Worm (Caenorhabditis elegans) whole organism, L2 larva: ENCODE data around the gene F17E9.3.
A peak's percentile ranks its signal among the peaks of the same experiment; 100 is the strongest.

Experiments
- Y55F3AM.14 ChIP-seq: fragments of 200-800 bp; sonication (Bioruptor generic); optimal IDR thresholded peaks from 2 replicates; lab custom pipeline; 2018; ENCODE audit warnings: mild to moderate bottlenecking, missing genetic modification characterization, missing compliant biosample characterization
- ama-1 ChIP-seq: fragments of 150-350 bp; optimal IDR thresholded peaks from 2 replicates; lab custom pipeline; 2018; ENCODE audit warnings: inconsistent platforms
- blmp-1 ChIP-seq: sonication (generic microtip); optimal IDR thresholded peaks from 2 replicates; lab custom pipeline; 2017; ENCODE audit warnings: missing genetic modification characterization, mild to moderate bottlenecking, missing compliant biosample characterization, antibody characterized with exemption, moderate library complexity; ENCODE audit not compliant: insufficient read depth
- crh-2 ChIP-seq: sonication (generic microtip); optimal IDR thresholded peaks from 2 replicates; lab custom pipeline; 2017; ENCODE audit warnings: missing biosample characterization, missing genetic modification characterization
- egl-27 ChIP-seq: sonication (generic microtip); optimal IDR thresholded peaks from 3 replicates; lab custom pipeline; 2017; ENCODE audit warnings: missing biosample characterization, missing genetic modification reagents, missing genetic modification characterization
- lin-13 ChIP-seq: fragments of 150-350 bp; optimal IDR thresholded peaks from 2 replicates; lab custom pipeline; 2014; ENCODE audit warnings: missing biosample characterization, missing genetic modification reagents, missing genetic modification characterization
- nhr-10 ChIP-seq: sonication (generic microtip); optimal IDR thresholded peaks from 2 replicates; lab custom pipeline; 2017; ENCODE audit warnings: missing biosample characterization, missing genetic modification characterization
- nhr-11 ChIP-seq: fragments of 150-350 bp; optimal IDR thresholded peaks from 2 replicates; lab custom pipeline; 2014; ENCODE audit warnings: missing biosample characterization, missing genetic modification characterization
- nhr-12 ChIP-seq: fragments of 150-350 bp; optimal IDR thresholded peaks from 2 replicates; lab custom pipeline; 2014; ENCODE audit warnings: missing biosample characterization, missing genetic modification characterization
- nhr-77 ChIP-seq: fragments of 150-350 bp; optimal IDR thresholded peaks from 2 replicates; lab custom pipeline; 2014; ENCODE audit warnings: missing biosample characterization, missing genetic modification characterization
- skn-1 ChIP-seq: sonication (generic microtip); optimal IDR thresholded peaks from 2 replicates; lab custom pipeline; 2017; ENCODE audit warnings: missing biosample characterization, missing genetic modification characterization
- snpc-4 ChIP-seq: fragments of 150-350 bp; optimal IDR thresholded peaks from 2 replicates; lab custom pipeline; 2014; ENCODE audit warnings: missing biosample characterization, missing genetic modification characterization
- zag-1 ChIP-seq: fragments of 150-350 bp; optimal IDR thresholded peaks from 2 replicates; lab custom pipeline; 2014; ENCODE audit warnings: missing biosample characterization, missing genetic modification characterization

DNA sequence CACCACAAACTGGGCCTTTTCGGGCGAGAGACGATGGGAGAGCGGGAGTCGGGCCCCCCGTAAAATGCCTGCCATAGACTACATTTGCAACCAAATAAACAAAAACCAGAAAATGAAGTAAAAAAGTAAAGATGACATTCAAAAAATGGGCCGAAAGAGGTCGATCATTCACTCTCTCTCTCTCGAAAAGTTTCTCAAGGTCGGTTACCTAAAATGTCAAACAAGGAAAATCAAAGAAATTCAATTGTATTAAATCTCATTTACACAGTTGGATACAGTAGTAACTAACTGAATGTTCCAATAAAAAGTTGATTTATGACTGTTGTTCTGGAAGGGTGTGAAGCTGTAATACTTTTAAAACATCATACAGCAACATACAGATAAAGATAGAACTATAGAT, 35.9 kb upstream of the F17E9.3 start:
- TF ChIP-seq lin-13 (GFP tag; lab: Kevin White, UChicago) = no peak
- no peak for TF ChIP-seq skn-1
- TF ChIP-seq snpc-4 (tag; lab: Kevin White, UChicago) = no peak
- TF ChIP-seq nhr-11 = no peak
- no peak for TF ChIP-seq zag-1 (tag; lab: Kevin White, UChicago)
- peak; percentile 40 for TF ChIP-seq blmp-1 (tag; lab: Kevin White, UChicago)
- no peak for TF ChIP-seq nhr-77
- TF ChIP-seq ama-1 (lab: Kevin White, UChicago) = no peak
- no peak for TF ChIP-seq egl-27
- TF ChIP-seq Y55F3AM.14 = no peak
- no peak for TF ChIP-seq nhr-12 (tag; lab: Kevin White, UChicago)
- no peak for TF ChIP-seq nhr-10 (tag; lab: Kevin White, UChicago)
- no peak for TF ChIP-seq crh-2 (tag; lab: Kevin White, UChicago)
